Fruit fly (Drosophila melanogaster): ENCODE results near the gene CG1077.

Gene CG1077

dm6 chr3R:6198488-6198892, 31.2 kb downstream of the CG1077 start, which contains the start of gene Osi24 (continued):
- TF ChIP-seq CG6765 (GFP tag; optimal IDR thresholded peaks at IDR 0.05), result no peak
- TF ChIP-seq CG13775 (GFP tag; optimal IDR thresholded peaks at IDR 0.05), result no peak
- TF ChIP-seq Rfx (GFP tag; IDR thresholded peaks at IDR 0.05), result peak; percentile 41; the same call in 1 of the 2 replicates
- peak; percentile 11 for TF ChIP-seq CG12155 (GFP tag; optimal IDR thresholded peaks at IDR 0.05)
- TF ChIP-seq CG17328 (GFP tag; IDR thresholded peaks at IDR 0.05), result peak; percentile 67
- peak; percentile 48; the same call in 1 of the 3 replicates for TF ChIP-seq CG7357 (GFP tag; IDR thresholded peaks at IDR 0.05)
- TF ChIP-seq tup (GFP tag; optimal IDR thresholded peaks at IDR 0.05), result no peak
- peak; percentile 74 for TF ChIP-seq dmrt99B (tag; optimal IDR thresholded peaks at IDR 0.05)
- TF ChIP-seq Scr (GFP tag; IDR thresholded peaks at IDR 0.05; ENCODE audit: partially characterized antibody), result no peak
- TF ChIP-seq lmd (GFP tag; IDR thresholded peaks at IDR 0.05), result peak; percentile 52
- no peak for TF ChIP-seq lola (GFP tag; optimal IDR thresholded peaks at IDR 0.05)
- TF ChIP-seq CG7786 (GFP tag; optimal IDR thresholded peaks at IDR 0.05), result peak; percentile 17
- TF ChIP-seq NFAT (GFP tag; IDR thresholded peaks at IDR 0.05), result no peak
- TF ChIP-seq CG14860 (GFP tag; IDR thresholded peaks at IDR 0.05; ENCODE audit: partially characterized antibody), result no peak
- TF ChIP-seq H2.0 (GFP tag; IDR thresholded peaks at IDR 0.05), result peak; percentile 59
- peak; percentile 72 for TF ChIP-seq CG17359 (tag; optimal IDR thresholded peaks at IDR 0.05)
- TF ChIP-seq exex (tag; optimal IDR thresholded peaks at IDR 0.05), result no peak
- peak; percentile 0 for TF ChIP-seq pho (GFP tag; optimal IDR thresholded peaks at IDR 0.05)
- TF ChIP-seq salm (tag; optimal IDR thresholded peaks at IDR 0.05), result no peak
- TF ChIP-seq aop (GFP tag; IDR thresholded peaks at IDR 0.05), result no peak
- no peak for TF ChIP-seq CG9215 (GFP tag; IDR thresholded peaks at IDR 0.05)
- peak; percentile 33 for TF ChIP-seq CG3407 (GFP tag; optimal IDR thresholded peaks at IDR 0.05)
- TF ChIP-seq klu (GFP tag; IDR thresholded peaks at IDR 0.05), result 0 out of 2 replicates have a peak, but pooled peaks have one; percentile 36
- no peak for TF ChIP-seq ac (GFP tag; optimal IDR thresholded peaks at IDR 0.05)
- peak; percentile 52 for TF ChIP-seq ems (GFP tag; optimal IDR thresholded peaks at IDR 0.05)
- TF ChIP-seq CG6175 (GFP tag; IDR thresholded peaks at IDR 0.05), result no peak
- TF ChIP-seq Fer1 (GFP tag; optimal IDR thresholded peaks at IDR 0.05), result no peak
- TF ChIP-seq MBD-R2 (GFP tag; IDR thresholded peaks at IDR 0.05), result peak; percentile 30; the same call in 1 of the 2 replicates
- no peak for TF ChIP-seq Bdp1 (GFP tag; optimal IDR thresholded peaks at IDR 0.05)
- TF ChIP-seq en (GFP tag; optimal IDR thresholded peaks at IDR 0.05), result peak; percentile 53
- TF ChIP-seq CG15073 (GFP tag; optimal IDR thresholded peaks at IDR 0.05), result no peak
- no peak for TF ChIP-seq Usf (GFP tag; optimal IDR thresholded peaks at IDR 0.05)
- TF ChIP-seq Blimp-1 (GFP tag; optimal IDR thresholded peaks at IDR 0.05), result peak; percentile 62
- TF ChIP-seq E2f1 (GFP tag; IDR thresholded peaks at IDR 0.05), result peak; percentile 61; the same call in 1 of the 2 replicates
- TF ChIP-seq ase (GFP tag; IDR thresholded peaks at IDR 0.05), result peak; percentile 45; the same call in 1 of the 3 replicates
- TF ChIP-seq bbx (GFP tag; IDR thresholded peaks at IDR 0.05; ENCODE audit: partially characterized antibody), result no peak
- peak; percentile 36 for TF ChIP-seq Six4 (GFP tag; optimal IDR thresholded peaks at IDR 0.05)
- peak; percentile 87 for TF ChIP-seq CG3163 (GFP tag; optimal IDR thresholded peaks at IDR 0.05)
- no peak for TF ChIP-seq CG4707 (GFP tag; optimal IDR thresholded peaks at IDR 0.05)
- peak; percentile 53; the same call in 1 of the 2 replicates for TF ChIP-seq dati (GFP tag; IDR thresholded peaks at IDR 0.05)
- peak; percentile 42; the same call in 1 of the 2 replicates for TF ChIP-seq Atf6 (GFP tag; IDR thresholded peaks at IDR 0.05)
- peak; percentile 22 for TF ChIP-seq maf-S (GFP tag; optimal IDR thresholded peaks at IDR 0.05)
- peak; percentile 29 for TF ChIP-seq CG13624 (GFP tag; optimal IDR thresholded peaks at IDR 0.05)
- no peak for TF ChIP-seq nerfin-2 (GFP tag; IDR thresholded peaks at IDR 0.05; ENCODE audit: partially characterized antibody)
- peak; percentile 12 to 46 for TF ChIP-seq dpn (GFP tag; optimal IDR thresholded peaks at IDR 0.05)
- TF ChIP-seq psq (GFP tag; optimal IDR thresholded peaks at IDR 0.05), result no peak
- TF ChIP-seq CG2199 (GFP tag; IDR thresholded peaks at IDR 0.05), result no peak
- no peak for TF ChIP-seq CG13123 (GFP tag; optimal IDR thresholded peaks at IDR 0.05)
- TF ChIP-seq scrt (GFP tag; optimal IDR thresholded peaks at IDR 0.05), result no peak
- no peak for TF ChIP-seq onecut (GFP tag; IDR thresholded peaks at IDR 0.05)
- peak; percentile 27 for TF ChIP-seq CG8944 (GFP tag; optimal IDR thresholded peaks at IDR 0.05)

All from whole organism, embryonic.